4 fruit fly cellular contexts compared by ENCODE assay signal in the genomic region with DNA sequence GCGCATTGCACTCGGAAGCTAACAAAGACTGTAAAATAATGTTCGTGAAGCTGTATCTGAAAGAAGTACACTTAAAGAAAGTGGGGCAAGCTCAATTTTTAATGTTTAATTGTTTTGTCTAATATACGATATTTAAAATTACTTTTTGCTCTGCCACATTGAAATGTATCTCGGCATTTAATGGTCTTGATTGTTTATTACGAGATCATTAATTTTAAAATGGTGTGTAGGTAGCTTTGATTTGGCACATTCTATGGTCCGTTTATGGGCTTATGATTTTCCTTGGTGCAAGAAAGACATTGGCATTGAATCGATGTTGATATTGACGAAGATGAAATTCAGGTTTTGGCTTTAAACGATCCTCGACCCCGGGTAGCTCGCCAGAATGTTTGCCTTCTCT.
A peak's percentile ranks its signal among the peaks of the same experiment; 100 is the strongest.
TF ChIP-seq lines count a peak whose summit lies in the region.

No protein-coding gene starts in this region.

- no peak for TF ChIP-seq CTCF in whole organism, embryonic (GFP tag; optimal IDR thresholded peaks at IDR 0.05; lab: Kevin White, UChicago)

TF ChIP-seq in whole organism, embryonic, 481 proteins besides CTCF, POLR2A, EP300 and RAD21:
- TF ChIP-seq CG18599 (GFP tag; optimal IDR thresholded peaks at IDR 0.05; lab: Kevin White, UChicago): no peak
- peak; percentile 21; the same call in 1 of the 2 replicates for TF ChIP-seq Drgx (GFP tag; IDR thresholded peaks at IDR 0.05; lab: Robert Waterston, UW)
- TF ChIP-seq unc-4 (GFP tag; IDR thresholded peaks at IDR 0.05; lab: Robert Waterston, UW; ENCODE audit: partially characterized antibody): no peak
- TF ChIP-seq ab (GFP tag; optimal IDR thresholded peaks at IDR 0.05; lab: Kevin White, UChicago): no peak
- peak; percentile 77 for TF ChIP-seq lbe (GFP tag; optimal IDR thresholded peaks at IDR 0.05; lab: Kevin White, UChicago)
- TF ChIP-seq HLH3B (GFP tag; IDR thresholded peaks at IDR 0.05; lab: Robert Waterston, UW): no peak
- peak; percentile 20 for TF ChIP-seq sens (GFP tag; lab: Kevin White, UChicago)
- TF ChIP-seq bsh (GFP tag; optimal IDR thresholded peaks at IDR 0.05; lab: Kevin White, UChicago): peak in 1 of 2 experiments; percentile 52

TF ChIP-seq in whole organism, prepupa, 60 proteins besides CTCF, POLR2A, EP300 and RAD21 (continues in another document):
- TF ChIP-seq CG6163 (GFP tag; IDR thresholded peaks at IDR 0.05; lab: Robert Waterston, UW) (peak; percentile 75; the same call in 2 of the 3 replicates), ss (GFP tag; optimal IDR thresholded peaks at IDR 0.05; lab: Kevin White, UChicago) (no peak), Sox14 (GFP tag; optimal IDR thresholded peaks at IDR 0.05; lab: Kevin White, UChicago) (peak; percentile 79), Eip93F (GFP tag; optimal IDR thresholded peaks at IDR 0.05; lab: Kevin White, UChicago) (peak; percentile 57), vri (GFP tag; optimal IDR thresholded peaks at IDR 0.05; lab: Kevin White, UChicago) (peak; percentile 82), esn (GFP tag; optimal IDR thresholded peaks at IDR 0.05; lab: Kevin White, UChicago) (peak; percentile 89), Hr38 (GFP tag; optimal IDR thresholded peaks at IDR 0.05; lab: Kevin White, UChicago) (no peak), CG11294 (GFP tag; IDR thresholded peaks at IDR 0.05; lab: Robert Waterston, UW) (no peak; the same call in 1 of the 2 replicates), CG6854 (GFP tag; optimal IDR thresholded peaks at IDR 0.05; lab: Kevin White, UChicago) (peak; percentile 45), OdsH (GFP tag; optimal IDR thresholded peaks at IDR 0.05; lab: Kevin White, UChicago) (peak; percentile 61), Met (GFP tag; optimal IDR thresholded peaks at IDR 0.05; lab: Kevin White, UChicago) (peak; percentile 84), spab (GFP tag; optimal IDR thresholded peaks at IDR 0.05; lab: Kevin White, UChicago) (peak; percentile 63), Eip78C (GFP tag; lab: Kevin White, UChicago) (peak; percentile 89), svp (GFP tag; lab: Kevin White, UChicago) (peak; percentile 86), CG6808 (GFP tag; optimal IDR thresholded peaks at IDR 0.05; lab: Kevin White, UChicago) (peak; percentile 70), CG1621 (tag; optimal IDR thresholded peaks at IDR 0.05; lab: Kevin White, UChicago) (no peak), fd85E (GFP tag; optimal IDR thresholded peaks at IDR 0.05; lab: Kevin White, UChicago) (no peak), CG8319 (GFP tag; optimal IDR thresholded peaks at IDR 0.05; lab: Kevin White, UChicago) (no peak), CG32006 (GFP tag; optimal IDR thresholded peaks at IDR 0.05; lab: Kevin White, UChicago) (peak; percentile 76), dac (GFP tag; optimal IDR thresholded peaks at IDR 0.05; lab: Kevin White, UChicago) (peak; percentile 12), CG3032 (tag; optimal IDR thresholded peaks at IDR 0.05; lab: Kevin White, UChicago) (peak; percentile 77), salr (GFP tag; optimal IDR thresholded peaks at IDR 0.05; lab: Kevin White, UChicago) (peak; percentile 36 to 46), Ets96B (tag; optimal IDR thresholded peaks at IDR 0.05; lab: Kevin White, UChicago) (peak; percentile 79), Lpt (GFP tag; optimal IDR thresholded peaks at IDR 0.05; lab: Kevin White, UChicago) (no peak), Hr4 (GFP tag; optimal IDR thresholded peaks at IDR 0.05; lab: Kevin White, UChicago) (peak; percentile 50), CG10631 (GFP tag; optimal IDR thresholded peaks at IDR 0.05; lab: Kevin White, UChicago) (peak; percentile 72)

TF ChIP-seq in whole organism, pupa, 21 proteins besides CTCF, POLR2A, EP300 and RAD21:
- TF ChIP-seq CG10348 (GFP tag; IDR thresholded peaks at IDR 0.05; lab: Robert Waterston, UW) (no peak), Pif1A (GFP tag; optimal IDR thresholded peaks at IDR 0.05; lab: Kevin White, UChicago) (peak; percentile 61), CG9948 (tag; optimal IDR thresholded peaks at IDR 0.05; lab: Kevin White, UChicago) (peak; percentile 72), Pif1B (GFP tag; optimal IDR thresholded peaks at IDR 0.05; lab: Kevin White, UChicago) (peak; percentile 42), CG17806 (tag; optimal IDR thresholded peaks at IDR 0.05; lab: Kevin White, UChicago) (peak; percentile 84), CG4496 (GFP tag; IDR thresholded peaks at IDR 0.05; lab: Robert Waterston, UW) (peak; percentile 64; the same call in 2 of the 3 replicates), CG12605 (GFP tag; IDR thresholded peaks at IDR 0.05; lab: Robert Waterston, UW) (0 out of 2 replicates have a peak, but pooled peaks have one; percentile 12), D1 (tag; optimal IDR thresholded peaks at IDR 0.05; lab: Kevin White, UChicago) (peak; percentile 40), CG8159 (tag; optimal IDR thresholded peaks at IDR 0.05; lab: Kevin White, UChicago) (peak; percentile 74), fd96Ca (GFP tag; IDR thresholded peaks at IDR 0.05; lab: Robert Waterston, UW) (no peak), EcR (GFP tag; optimal IDR thresholded peaks at IDR 0.05; lab: Kevin White, UChicago) (no peak), Snoo (tag; optimal IDR thresholded peaks at IDR 0.05; lab: Kevin White, UChicago) (peak; percentile 35), CG15710 (tag; optimal IDR thresholded peaks at IDR 0.05; lab: Kevin White, UChicago) (peak; percentile 67), CG13204 (GFP tag; optimal IDR thresholded peaks at IDR 0.05; lab: Kevin White, UChicago) (no peak), CG14655 (GFP tag; optimal IDR thresholded peaks at IDR 0.05; lab: Kevin White, UChicago) (peak; percentile 86), CG8301 (tag; optimal IDR thresholded peaks at IDR 0.05; lab: Kevin White, UChicago) (peak; percentile 84), CG32121 (GFP tag; IDR thresholded peaks at IDR 0.05; lab: Robert Waterston, UW) (0 out of 2 replicates have a peak, but pooled peaks have one; percentile 22), rn (GFP tag; IDR thresholded peaks at IDR 0.05; lab: Robert Waterston, UW) (no peak), gl (tag; optimal IDR thresholded peaks at IDR 0.05; lab: Kevin White, UChicago) (peak; percentile 34), Ets98B (GFP tag; IDR thresholded peaks at IDR 0.05; lab: Robert Waterston, UW) (0 out of 2 replicates have a peak, but pooled peaks have one; percentile 15), CG34367 (tag; optimal IDR thresholded peaks at IDR 0.05; lab: Kevin White, UChicago) (peak; percentile 59)

TF ChIP-seq in whole organism, wandering third instar larva, 38 proteins besides CTCF, POLR2A, EP300 and RAD21:
- TF ChIP-seq Myc (optimal IDR thresholded peaks at IDR 0.05; lab: Kevin White, UChicago) (no peak), sage (GFP tag; optimal IDR thresholded peaks at IDR 0.05; lab: Kevin White, UChicago) (peak; percentile 24), brk (GFP tag; optimal IDR thresholded peaks at IDR 0.05; lab: Kevin White, UChicago) (peak; percentile 15), Dfd (GFP tag; optimal IDR thresholded peaks at IDR 0.05; lab: Kevin White, UChicago) (no peak), HLH106 (tag; optimal IDR thresholded peaks at IDR 0.05; lab: Kevin White, UChicago) (peak; percentile 81), OdsH (GFP tag; optimal IDR thresholded peaks at IDR 0.05; lab: Kevin White, UChicago) (peak; percentile 77), woc (GFP tag; optimal IDR thresholded peaks at IDR 0.05; lab: Kevin White, UChicago) (peak; percentile 69), rgr (GFP tag; optimal IDR thresholded peaks at IDR 0.05; lab: Kevin White, UChicago) (peak; percentile 73), Hr83 (GFP tag; optimal IDR thresholded peaks at IDR 0.05; lab: Kevin White, UChicago; ENCODE audit: poor library complexity, severe bottlenecking) (peak; percentile 4), Jra (GFP tag; optimal IDR thresholded peaks at IDR 0.05; lab: Kevin White, UChicago) (peak; percentile 42), jim (GFP tag; optimal IDR thresholded peaks at IDR 0.05; lab: Kevin White, UChicago) (no peak), psq (GFP tag; optimal IDR thresholded peaks at IDR 0.05; lab: Kevin White, UChicago) (no peak), dmrt93B (GFP tag; optimal IDR thresholded peaks at IDR 0.05; lab: Kevin White, UChicago) (peak; percentile 57), dl (GFP tag; optimal IDR thresholded peaks at IDR 0.05; lab: Kevin White, UChicago; ENCODE audit: insufficient read depth in 1 of 2, partially characterized antibody in 2 of 2) (no peak), Rel (GFP tag; optimal IDR thresholded peaks at IDR 0.05; lab: Kevin White, UChicago) (no peak), Rel (tag; optimal IDR thresholded peaks at IDR 0.05; lab: Kevin White, UChicago) (no peak), GATAd (GFP tag; optimal IDR thresholded peaks at IDR 0.05; lab: Kevin White, UChicago) (no peak), h (GFP tag; optimal IDR thresholded peaks at IDR 0.05; lab: Kevin White, UChicago) (peak; percentile 74), Hnf4 (GFP tag; optimal IDR thresholded peaks at IDR 0.05; lab: Kevin White, UChicago) (peak; percentile 53), Abd-B (GFP tag; optimal IDR thresholded peaks at IDR 0.05; lab: Kevin White, UChicago) (no peak), CrebA (GFP tag; optimal IDR thresholded peaks at IDR 0.05; lab: Kevin White, UChicago; ENCODE audit: borderline replicate concordance) (peak; percentile 36), sv (GFP tag; optimal IDR thresholded peaks at IDR 0.05; lab: Kevin White, UChicago) (no peak), dsf (GFP tag; optimal IDR thresholded peaks at IDR 0.05; lab: Kevin White, UChicago; ENCODE audit: borderline replicate concordance) (peak; percentile 14), CG32264 (GFP tag; optimal IDR thresholded peaks at IDR 0.05; lab: Kevin White, UChicago) (peak; percentile 33), ey (GFP tag; optimal IDR thresholded peaks at IDR 0.05; lab: Kevin White, UChicago) (peak; percentile 71), br (GFP tag; optimal IDR thresholded peaks at IDR 0.05; lab: Kevin White, UChicago) (peak; percentile 83), foxo (GFP tag; optimal IDR thresholded peaks at IDR 0.05; lab: Kevin White, UChicago) (peak in 1 of 2 experiments; percentile 66), Sp1 (GFP tag; optimal IDR thresholded peaks at IDR 0.05; lab: Kevin White, UChicago) (peak; percentile 84), tai (GFP tag; optimal IDR thresholded peaks at IDR 0.05; lab: Kevin White, UChicago) (peak; percentile 58), CG9705 (GFP tag; optimal IDR thresholded peaks at IDR 0.05; lab: Kevin White, UChicago) (peak; percentile 51), fru (GFP tag; optimal IDR thresholded peaks at IDR 0.05; lab: Kevin White, UChicago) (peak; percentile 79)
